Fruit fly (Drosophila melanogaster): ENCODE measurements around the gene CG34382.

CG34382 gene

dm6 chr3L:9898355-9898754 lies 19.6 kb downstream of the CG34382 start, which contains the start of the genes CG6707 and CG46387 (continued):
- TF ChIP-seq crp (GFP tag; optimal IDR thresholded peaks at IDR 0.05) (no peak), ems (GFP tag; optimal IDR thresholded peaks at IDR 0.05) (no peak), CG5245 (GFP tag; optimal IDR thresholded peaks at IDR 0.05) (no peak), Max (GFP tag; optimal IDR thresholded peaks at IDR 0.05) (no peak), HHEX (GFP tag; optimal IDR thresholded peaks at IDR 0.05) (no peak), btn (GFP tag; optimal IDR thresholded peaks at IDR 0.05) (no peak), bsh (GFP tag; optimal IDR thresholded peaks at IDR 0.05) (no peak), bcd (GFP tag; optimal IDR thresholded peaks at IDR 0.05) (no peak), CG32767 (GFP tag; IDR thresholded peaks at IDR 0.05) (no peak), CG6689 (GFP tag; IDR thresholded peaks at IDR 0.05) (no peak), CG9932 (GFP tag; IDR thresholded peaks at IDR 0.05) (peak; percentile 73), ab (GFP tag; optimal IDR thresholded peaks at IDR 0.05) (no peak), gem (tag; optimal IDR thresholded peaks at IDR 0.05) (no peak), Dip3 (GFP tag; optimal IDR thresholded peaks at IDR 0.05) (no peak), slou (GFP tag; optimal IDR thresholded peaks at IDR 0.05) (no peak), bowl (GFP tag; IDR thresholded peaks at IDR 0.05) (no peak), CHES-1-like (GFP tag; optimal IDR thresholded peaks at IDR 0.05) (no peak), fd64A (GFP tag; optimal IDR thresholded peaks at IDR 0.05) (no peak), CG12744 (GFP tag; optimal IDR thresholded peaks at IDR 0.05) (no peak), D (optimal IDR thresholded peaks at IDR 0.05) (no peak), D (GFP tag; optimal IDR thresholded peaks at IDR 0.05) (no peak), CG13775 (GFP tag; optimal IDR thresholded peaks at IDR 0.05) (no peak), CG32532 (GFP tag; IDR thresholded peaks at IDR 0.05) (no peak), sr (GFP tag; IDR thresholded peaks at IDR 0.05) (no peak), Kr (GFP tag; optimal IDR thresholded peaks at IDR 0.05) (no peak), Stat92E (GFP tag; optimal IDR thresholded peaks at IDR 0.05) (no peak), CG16779 (GFP tag; IDR thresholded peaks at IDR 0.05) (no peak), CG10462 (GFP tag; optimal IDR thresholded peaks at IDR 0.05) (no peak), Abd-B (GFP tag; optimal IDR thresholded peaks at IDR 0.05) (no peak), NFAT (GFP tag; IDR thresholded peaks at IDR 0.05) (peak; percentile 62), nau (GFP tag; optimal IDR thresholded peaks at IDR 0.05) (no peak), GATAe (GFP tag; conservative IDR thresholded peaks at IDR 0.05) (no peak), CG8359 (GFP tag; optimal IDR thresholded peaks at IDR 0.05; ENCODE audit: borderline replicate concordance) (no peak), CG6654 (GFP tag; optimal IDR thresholded peaks at IDR 0.05) (no peak), nom (GFP tag; optimal IDR thresholded peaks at IDR 0.05) (no peak), CG1024 (GFP tag; IDR thresholded peaks at IDR 0.05) (no peak), CG11696 (GFP tag; IDR thresholded peaks at IDR 0.05) (no peak), aop (GFP tag; IDR thresholded peaks at IDR 0.05) (no peak), CG1792 (GFP tag; optimal IDR thresholded peaks at IDR 0.05) (no peak), lilli (GFP tag; optimal IDR thresholded peaks at IDR 0.05) (peak; percentile 45), zf30C (GFP tag; optimal IDR thresholded peaks at IDR 0.05) (no peak), CG6175 (GFP tag; IDR thresholded peaks at IDR 0.05) (no peak), ewg (GFP tag; optimal IDR thresholded peaks at IDR 0.05) (peak; percentile 70), CG17328 (GFP tag; IDR thresholded peaks at IDR 0.05) (no peak), fd3F (GFP tag; optimal IDR thresholded peaks at IDR 0.05) (no peak), row (GFP tag; IDR thresholded peaks at IDR 0.05) (peak; percentile 71), eve (GFP tag; optimal IDR thresholded peaks at IDR 0.05) (no peak), Chrac-16 (GFP tag; optimal IDR thresholded peaks at IDR 0.05) (no peak), fd102C (GFP tag; optimal IDR thresholded peaks at IDR 0.05) (no peak), CG3838 (GFP tag; optimal IDR thresholded peaks at IDR 0.05) (no peak), da (GFP tag; optimal IDR thresholded peaks at IDR 0.05) (no peak), CG30020 (tag; optimal IDR thresholded peaks at IDR 0.05) (peak; percentile 21), CG32772 (GFP tag; IDR thresholded peaks at IDR 0.05) (no peak)
